Worm (Caenorhabditis elegans) whole organism, L3 larva: ENCODE results near the gene srx-80.
A peak's percentile ranks its signal among the peaks of the same experiment; 100 is the strongest.

Source experiments
- R02D3.7 ChIP-seq: fragments of 150-350 bp; optimal IDR thresholded peaks from 2 replicates; lab custom pipeline; 2014; ENCODE audit warnings: missing biosample characterization, missing genetic modification characterization
- aly-2 ChIP-seq: fragments of 150-350 bp; optimal IDR thresholded peaks from 2 replicates; lab custom pipeline; 2014; ENCODE audit warnings: missing biosample characterization, missing genetic modification characterization
- ama-1 ChIP-seq: fragments of 150-350 bp; optimal IDR thresholded peaks from 2 replicates; lab custom pipeline; 2018
- ceh-16 ChIP-seq: sonication (generic microtip); optimal IDR thresholded peaks from 2 replicates; lab custom pipeline; 2017; ENCODE audit warnings: missing biosample characterization, missing genetic modification characterization
- ceh-82 ChIP-seq: fragments of 150-350 bp; optimal IDR thresholded peaks from 2 replicates; lab custom pipeline; 2014; ENCODE audit warnings: missing biosample characterization, missing genetic modification characterization
- egl-27 ChIP-seq: sonication (generic microtip); optimal IDR thresholded peaks from 4 replicates; lab custom pipeline; 2017; ENCODE audit warnings: missing biosample characterization, missing genetic modification reagents, missing genetic modification characterization
- egl-5 ChIP-seq: fragments of 150-350 bp; optimal IDR thresholded peaks from 2 replicates; lab custom pipeline; 2017; ENCODE audit warnings: missing biosample characterization, missing genetic modification reagents, missing genetic modification characterization, inconsistent platforms
- elt-2 ChIP-seq: sonication (generic microtip); optimal IDR thresholded peaks from 2 replicates; lab custom pipeline; 2016; ENCODE audit warnings: missing genetic modification reagents, mild to moderate bottlenecking, missing genetic modification characterization, missing compliant biosample characterization
- elt-3 ChIP-seq, 3 experiments: fragments of 150-350 bp in 1 of 3; sonication (generic microtip) in 2 of 3; optimal IDR thresholded peaks; 2 replicates in 2 of 3; 4 replicates in 1 of 3; lab custom pipeline; 2014 to 2017; ENCODE audit warnings: missing biosample characterization in 3 of 3, missing genetic modification characterization in 3 of 3
- eor-1 ChIP-seq, 2 experiments: fragments of 150-350 bp; optimal IDR thresholded peaks; 2 replicates each; lab custom pipeline; 2014 to 2018; ENCODE audit warnings: missing biosample characterization in 2 of 2, missing genetic modification characterization in 2 of 2
- fkh-10 ChIP-seq: sonication (generic microtip); optimal IDR thresholded peaks from 2 replicates; lab custom pipeline; 2017; ENCODE audit warnings: missing biosample characterization, missing genetic modification reagents, missing genetic modification characterization
- fos-1 ChIP-seq: fragments of 150-350 bp; optimal IDR thresholded peaks from 2 replicates; lab custom pipeline; 2014; ENCODE audit warnings: missing biosample characterization, missing genetic modification characterization
- jun-1 ChIP-seq: fragments of 150-350 bp; optimal IDR thresholded peaks from 2 replicates; lab custom pipeline; 2014; ENCODE audit warnings: missing biosample characterization, missing genetic modification reagents, missing genetic modification characterization
- lin-39 ChIP-seq: fragments of 150-350 bp; optimal IDR thresholded peaks from 2 replicates; lab custom pipeline; 2018; ENCODE audit warnings: missing biosample characterization, missing genetic modification reagents, missing genetic modification characterization
- mdl-1 ChIP-seq: fragments of 150-350 bp; optimal IDR thresholded peaks from 2 replicates; lab custom pipeline; 2014; ENCODE audit warnings: missing biosample characterization, missing genetic modification characterization
- mml-1 ChIP-seq: fragments of 150-350 bp; sonication (generic microtip); optimal IDR thresholded peaks from 3 replicates; lab custom pipeline; 2014; ENCODE audit warnings: missing biosample characterization, missing genetic modification characterization
- nfya-1 ChIP-seq: sonication (generic microtip); optimal IDR thresholded peaks from 2 replicates; lab custom pipeline; 2017; ENCODE audit warnings: missing genetic modification characterization, mild to moderate bottlenecking, missing compliant biosample characterization, antibody characterized with exemption, moderate library complexity; ENCODE audit not compliant: insufficient read depth
- nhr-11 ChIP-seq: fragments of 150-350 bp; optimal IDR thresholded peaks from 2 replicates; lab custom pipeline; 2014; ENCODE audit warnings: missing biosample characterization, missing genetic modification characterization
- nhr-237 ChIP-seq: fragments of 150-350 bp; optimal IDR thresholded peaks from 2 replicates; lab custom pipeline; 2014; ENCODE audit warnings: missing biosample characterization, missing genetic modification characterization
- nhr-28 ChIP-seq: fragments of 150-350 bp; optimal IDR thresholded peaks from 2 replicates; lab custom pipeline; 2014; ENCODE audit warnings: missing biosample characterization, missing genetic modification characterization
- nhr-43 ChIP-seq: sonication (generic microtip); optimal IDR thresholded peaks from 2 replicates; lab custom pipeline; 2016; ENCODE audit warnings: mild to moderate bottlenecking, missing genetic modification characterization, missing compliant biosample characterization; ENCODE audit not compliant: poor library complexity, severe bottlenecking
- nhr-67 ChIP-seq: fragments of 150-350 bp; optimal IDR thresholded peaks from 2 replicates; lab custom pipeline; 2014; ENCODE audit warnings: missing biosample characterization, missing genetic modification characterization
- nhr-76 ChIP-seq: fragments of 150-350 bp; sonication (generic microtip); optimal IDR thresholded peaks from 5 replicates; lab custom pipeline; 2014; ENCODE audit warnings: missing biosample characterization, missing genetic modification characterization
- pha-4 ChIP-seq: fragments of 150-350 bp; optimal IDR thresholded peaks from 2 replicates; lab custom pipeline; 2014; ENCODE audit warnings: missing biosample characterization, missing genetic modification reagents, missing genetic modification characterization
- pqm-1 ChIP-seq: fragments of 150-350 bp; optimal IDR thresholded peaks from 2 replicates; lab custom pipeline; 2017; ENCODE audit warnings: missing biosample characterization, missing genetic modification characterization, inconsistent platforms
- sea-2 ChIP-seq: fragments of 150-350 bp; sonication (generic microtip); optimal IDR thresholded peaks from 4 replicates; lab custom pipeline; 2014; ENCODE audit warnings: missing biosample characterization, missing genetic modification reagents, missing genetic modification characterization
- skn-1 ChIP-seq: fragments of 150-350 bp; optimal IDR thresholded peaks from 2 replicates; lab custom pipeline; 2014; ENCODE audit warnings: missing biosample characterization, missing genetic modification characterization
- snpc-4 ChIP-seq: fragments of 150-350 bp; optimal IDR thresholded peaks from 2 replicates; lab custom pipeline; 2014; ENCODE audit warnings: missing biosample characterization, missing genetic modification characterization
- tbx-2 ChIP-seq: sonication (generic microtip); optimal IDR thresholded peaks from 2 replicates; lab custom pipeline; 2016; ENCODE audit warnings: mild to moderate bottlenecking, missing genetic modification characterization, missing compliant biosample characterization
- unc-39 ChIP-seq: sonication (generic microtip); optimal IDR thresholded peaks from 4 replicates; lab custom pipeline; 2017; ENCODE audit warnings: missing biosample characterization, missing genetic modification characterization
- unc-62 ChIP-seq: fragments of 150-350 bp; sonication (generic microtip); optimal IDR thresholded peaks from 4 replicates; lab custom pipeline; 2014; ENCODE audit warnings: missing biosample characterization, missing genetic modification reagents, missing genetic modification characterization
- zag-1 ChIP-seq: fragments of 150-350 bp; optimal IDR thresholded peaks from 2 replicates; lab custom pipeline; 2014; ENCODE audit warnings: missing biosample characterization, missing genetic modification characterization
- ztf-11 ChIP-seq: fragments of 150-350 bp; optimal IDR thresholded peaks from 2 replicates; lab custom pipeline; 2014; ENCODE audit warnings: missing biosample characterization, missing genetic modification characterization
- ztf-4 ChIP-seq: fragments of 150-350 bp; optimal IDR thresholded peaks from 2 replicates; lab custom pipeline; 2014; ENCODE audit warnings: missing biosample characterization, missing genetic modification characterization

srx-80 gene

ce11 chrV:11552379-11552778 is 41.1 kb upstream of the srx-80 start, which contains the start of gene srx-85:
TSS of gene srx-85 (plus strand) at chrV:11552679.
- TF ChIP-seq ztf-11 (no peak), nhr-237 (tag; lab: Kevin White, UChicago) (no peak), mdl-1 (no peak), jun-1 (no peak), ceh-82 (tag; lab: Kevin White, UChicago) (no peak), egl-27 (tag; lab: Kevin White, UChicago) (no peak), nhr-11 (tag; lab: Kevin White, UChicago) (no peak), eor-1 (tag; optimal IDR thresholded peaks at IDR 0.05; lab: Kevin White, UChicago) (no peak), lin-39 (no peak), skn-1 (tag; lab: Kevin White, UChicago) (no peak), nhr-28 (tag; lab: Kevin White, UChicago) (no peak), ama-1 (lab: Kevin White, UChicago) (no peak), unc-62 (GFP tag; lab: Kevin White, UChicago) (no peak), ztf-4 (tag; lab: Kevin White, UChicago) (no peak)

DNA sequence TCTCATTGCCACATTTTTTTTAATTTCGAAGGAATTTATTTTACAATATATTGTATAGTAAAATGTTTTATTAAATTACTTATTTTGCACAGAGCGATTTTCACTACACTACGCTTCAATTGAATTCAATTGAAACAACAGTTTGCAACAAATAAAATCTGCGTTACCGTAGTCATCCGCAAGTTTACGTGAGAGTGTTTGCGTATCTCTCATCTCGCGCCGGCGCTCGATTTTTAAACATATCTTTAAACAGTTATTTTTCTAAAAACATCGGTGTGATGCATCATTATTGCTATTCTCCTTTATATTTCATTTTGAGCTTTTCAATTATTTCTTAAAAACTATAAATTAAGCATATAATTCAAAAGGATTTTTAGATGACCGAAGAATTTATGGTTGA is 39.3 kb upstream of the srx-80 start, which contains the start of gene duo-1:
Gene duo-1, plus strand, starts transcription at position 371 of the 400 bp plus-strand sequence.
- no peak for TF ChIP-seq pha-4 (tag; lab: Kevin White, UChicago)
- no peak for TF ChIP-seq eor-1 (tag; optimal IDR thresholded peaks at IDR 0.05; lab: Kevin White, UChicago)
- TF ChIP-seq nhr-67, result no peak
- TF ChIP-seq egl-5 (tag; lab: Kevin White, UChicago), result no peak
- no peak for TF ChIP-seq jun-1
- TF ChIP-seq nhr-76 (tag; lab: Kevin White, UChicago), result no peak
- no peak for TF ChIP-seq sea-2
- no peak for TF ChIP-seq zag-1 (tag; lab: Kevin White, UChicago)
- TF ChIP-seq aly-2 (tag; lab: Kevin White, UChicago), result no peak
- no peak for TF ChIP-seq pqm-1 (tag; lab: Kevin White, UChicago)

DNA sequence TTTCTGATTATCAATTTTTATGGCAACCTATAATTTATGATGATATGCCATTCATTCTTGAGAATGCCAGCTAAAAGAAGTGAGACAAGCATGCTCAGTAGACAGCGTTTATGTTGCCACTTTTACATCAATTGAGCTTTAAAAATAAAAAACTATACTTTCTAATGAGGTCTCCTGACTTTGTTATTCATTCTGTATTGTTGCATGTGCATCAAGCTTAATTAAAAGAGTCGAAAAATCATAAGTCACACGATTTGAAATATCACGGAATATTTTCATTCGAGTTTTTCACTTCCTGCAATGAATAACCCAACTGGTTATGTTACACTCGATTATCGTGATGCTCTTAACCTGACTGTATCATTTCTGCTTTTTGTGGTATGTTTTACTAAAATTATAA is 30.9 kb upstream of the srx-80 start, which contains the start of gene srx-86:
Gene srx-86, plus strand, starts transcription at position 301 of the 400 bp plus-strand sequence.
- TF ChIP-seq egl-27 (tag; lab: Kevin White, UChicago) (no peak), nhr-76 (tag; lab: Kevin White, UChicago) (no peak), nhr-43 (tag; lab: Kevin White, UChicago) (no peak), ama-1 (lab: Kevin White, UChicago) (no peak), fos-1 (tag; lab: Kevin White, UChicago) (no peak), ztf-4 (tag; lab: Kevin White, UChicago) (no peak), unc-39 (tag; lab: Kevin White, UChicago) (no peak), R02D3.7 (tag; lab: Kevin White, UChicago) (no peak), mml-1 (tag; lab: Kevin White, UChicago) (no peak), nfya-1 (tag; lab: Kevin White, UChicago) (no peak), fkh-10 (GFP tag; lab: Kevin White, UChicago) (no peak), tbx-2 (tag; lab: Kevin White, UChicago) (no peak), nhr-11 (tag; lab: Kevin White, UChicago) (no peak), eor-1 (tag; optimal IDR thresholded peaks at IDR 0.05; lab: Kevin White, UChicago) (no peak)

ce11 chrV:11564573-11564972 is 29.0 kb upstream of the srx-80 start, which contains the start of gene srx-87:
TSS of gene srx-87 (plus strand) at chrV:11564873.
- TF ChIP-seq unc-62 (GFP tag; lab: Kevin White, UChicago) (no peak), ztf-11 (no peak), elt-2 (no peak), pqm-1 (tag; lab: Kevin White, UChicago) (no peak), elt-3 (tag; optimal IDR thresholded peaks at IDR 0.05; lab: Kevin White, UChicago) (no peak), snpc-4 (tag; lab: Kevin White, UChicago) (no peak), aly-2 (tag; lab: Kevin White, UChicago) (no peak)

DNA sequence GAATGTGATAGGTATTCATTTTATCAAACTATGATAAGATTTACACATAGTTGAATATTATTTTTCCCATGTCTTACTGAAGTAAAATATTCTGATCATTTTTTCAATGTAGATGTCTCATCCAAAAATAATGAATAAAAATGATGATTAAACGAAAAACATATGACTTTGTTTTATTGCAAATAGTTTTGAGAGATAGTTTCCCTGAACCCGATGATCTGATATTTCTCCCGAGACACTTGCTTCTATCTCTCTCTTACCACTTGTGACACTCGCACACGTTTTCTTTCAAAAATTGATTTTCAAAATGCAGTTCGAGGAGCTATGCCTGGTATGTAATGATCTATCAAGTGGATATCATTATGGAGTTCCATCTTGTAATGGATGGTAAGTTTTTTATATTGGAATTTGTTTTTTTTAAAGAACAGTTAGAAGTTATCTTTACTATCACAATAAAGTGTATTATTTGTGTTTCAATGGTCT is 23.3 kb upstream of the srx-80 start, which contains the start of the genes nhr-101 and pms-2:
Gene nhr-101, plus strand, starts transcription at position 308 of the 483 bp plus-strand sequence.
Gene pms-2, minus strand, starts transcription at position 433 of the 483 bp plus-strand sequence.
- TF ChIP-seq ceh-16 (tag; lab: Kevin White, UChicago) (no peak), elt-2 (peak; percentile 19), pqm-1 (tag; lab: Kevin White, UChicago) (peak; percentile 11), egl-27 (tag; lab: Kevin White, UChicago) (no peak)
- TF ChIP-seq, all 47 proteins: peak for 2
